Fruit fly (Drosophila melanogaster) S2 (cell line): ENCODE data around the gene CG32944.

Experiments
- CG8478 ChIP-seq: fragments of >200 bp; optimal IDR thresholded peaks from 2 replicates; lab custom pipeline; 2018
- CTCF ChIP-seq, 2 experiments: fragments of >200 bp; optimal IDR thresholded peaks; 2 replicates each; lab custom pipeline; 2018

DNA sequence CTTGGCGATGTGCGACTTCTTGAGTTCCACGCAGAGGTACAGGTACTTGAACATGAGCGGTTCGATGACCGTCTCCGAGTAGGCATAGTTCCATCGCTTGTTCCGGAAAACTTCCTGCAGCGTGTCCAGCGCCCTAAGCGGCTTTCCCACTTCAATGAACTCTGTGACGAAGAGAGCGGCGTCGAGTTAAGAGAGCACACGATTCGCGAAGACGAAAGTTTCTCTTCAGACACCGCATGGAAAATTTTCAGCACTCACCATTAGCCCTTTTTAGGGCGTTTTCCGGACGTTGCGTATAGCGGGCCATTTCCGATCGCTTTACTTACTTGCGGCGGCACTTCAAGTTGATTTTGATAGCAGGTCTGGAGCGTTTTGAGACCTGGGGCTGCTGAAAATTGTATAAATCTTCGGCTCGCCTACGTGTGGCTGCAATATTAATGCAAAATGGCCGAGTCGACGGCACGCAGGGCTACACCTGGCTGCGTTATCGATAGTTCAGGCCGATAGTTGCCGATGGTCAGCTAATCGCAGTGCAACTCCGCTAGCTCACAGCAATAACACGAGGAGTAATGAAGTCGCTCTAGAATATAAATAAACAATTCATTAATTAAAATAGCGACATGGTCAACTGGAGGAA lies 14.2 kb upstream of the CG32944 start, which contains the start of the genes eIF3a and CG1074:
- TF ChIP-seq CTCF (optimal IDR thresholded peaks at IDR 0.05; lab: Kevin White, UChicago) = peak in 1 of 2 experiments; percentile 45
- no peak for TF ChIP-seq CG8478 (lab: Kevin White, UChicago)
